Worm (Caenorhabditis elegans): ENCODE data around the gene far-6.

- TF ChIP-seq him-1 (tag; optimal IDR thresholded peaks at IDR 0.05) (no peak), dao-5 (tag; optimal IDR thresholded peaks at IDR 0.05) (no peak), W03F9.2 (tag; optimal IDR thresholded peaks at IDR 0.05) (no peak)
Measured at ce11 chrIV:13330547-13330946, 2.4 kb downstream of the far-6 start.

Data from whole organism, L4/young adult.